Fruit fly (Drosophila melanogaster) whole organism, wandering third instar larva: ENCODE data around the gene Tmem43.

Experiments
- Abd-B ChIP-seq: fragments of >200 bp; optimal IDR thresholded peaks from 2 replicates; lab custom pipeline; 2017; ENCODE audit warnings: missing biosample characterization, missing genetic modification characterization
- Dif ChIP-seq: fragments of 200-275, 200-300 bp; sonication (Bioruptor generic); optimal IDR thresholded peaks from 2 replicates; lab custom pipeline; 2018; ENCODE audit warnings: missing biosample characterization, missing genetic modification characterization; ENCODE audit not compliant: partially characterized antibody
- Hr83 ChIP-seq: fragments of 200-300 bp; sonication (Bioruptor generic); optimal IDR thresholded peaks from 2 replicates; lab custom pipeline; 2016; ENCODE audit warnings: missing biosample characterization, mild to moderate bottlenecking, missing genetic modification characterization, moderate library complexity; ENCODE audit not compliant: poor library complexity, severe bottlenecking
- OdsH ChIP-seq: fragments of 200-800 bp; sonication (Bioruptor generic); optimal IDR thresholded peaks from 2 replicates; lab custom pipeline; 2016; ENCODE audit warnings: missing biosample characterization, mild to moderate bottlenecking, missing genetic modification characterization
- usp ChIP-seq: fragments of >200 bp; optimal IDR thresholded peaks from 2 replicates; lab custom pipeline; 2017; ENCODE audit warnings: missing biosample characterization, missing genetic modification characterization

dm6 chr3L:7904560-7904959, 10.4 kb downstream of the Tmem43 start:
- TF ChIP-seq Abd-B (no peak), Dif (GFP tag; lab: Kevin White, UChicago) (no peak), usp (no peak), OdsH (GFP tag; lab: Kevin White, UChicago) (no peak), Hr83 (GFP tag; lab: Kevin White, UChicago) (no peak)
